Fruit fly (Drosophila melanogaster) whole organism, prepupa: ENCODE data around the gene Bap111.

Source experiments
- CG11294 ChIP-seq: fragments of 200-800 bp; sonication (Bioruptor generic); IDR thresholded peaks from 2 replicates; pipeline ENCODE4 v1.3.6; 2022; ENCODE audit warnings: missing biosample characterization, missing genetic modification characterization
- CG11902 ChIP-seq: fragments of 200-800 bp; sonication (Bioruptor generic); optimal IDR thresholded peaks from 3 replicates; lab custom pipeline; 2016; ENCODE audit warnings: missing biosample characterization, missing genetic modification characterization
- CG15336 ChIP-seq: fragments of 200-800 bp; sonication (Bioruptor generic); IDR thresholded peaks from 2 replicates; pipeline ENCODE4 v1.3.6; 2022; ENCODE audit warnings: missing biosample characterization, missing genetic modification characterization
- CG1621 ChIP-seq: fragments of 200-800 bp; sonication (Bioruptor generic); optimal IDR thresholded peaks from 3 replicates; lab custom pipeline; 2018; ENCODE audit warnings: missing biosample characterization, mild to moderate bottlenecking, missing genetic modification characterization
- CG16779 ChIP-seq: fragments of 200-800 bp; sonication (Bioruptor generic); optimal IDR thresholded peaks from 3 replicates; lab custom pipeline; 2017; ENCODE audit warnings: missing biosample characterization, mild to moderate bottlenecking, missing genetic modification characterization
- CG3032 ChIP-seq: fragments of 200-800 bp; optimal IDR thresholded peaks from 2 replicates; lab custom pipeline; 2019; ENCODE audit warnings: missing biosample characterization, mild to moderate bottlenecking, missing genetic modification characterization, moderate library complexity
- CG31627 ChIP-seq: fragments of 200-800 bp; sonication (Bioruptor generic); optimal IDR thresholded peaks from 3 replicates; lab custom pipeline; 2016; ENCODE audit warnings: missing biosample characterization, missing genetic modification characterization
- CG4318 ChIP-seq: fragments of 200-800 bp; sonication (Bioruptor generic); optimal IDR thresholded peaks from 3 replicates; lab custom pipeline; 2017; ENCODE audit warnings: missing biosample characterization, mild to moderate bottlenecking, missing genetic modification characterization
- CG6276 ChIP-seq: fragments of 200-800 bp; sonication (Bioruptor generic); optimal IDR thresholded peaks from 2 replicates; lab custom pipeline; 2017; ENCODE audit warnings: missing biosample characterization, mild to moderate bottlenecking, missing genetic modification characterization
- CG6808 ChIP-seq: fragments of 200-800 bp; sonication (Bioruptor generic); optimal IDR thresholded peaks from 3 replicates; lab custom pipeline; 2017; ENCODE audit warnings: missing biosample characterization, missing genetic modification characterization, mild to moderate bottlenecking, moderate library complexity, missing genetic modification reagents
- CG7368 ChIP-seq: fragments of 200-800 bp; sonication (Bioruptor generic); optimal IDR thresholded peaks from 3 replicates; lab custom pipeline; 2016; ENCODE audit warnings: missing biosample characterization, missing genetic modification characterization
- CG8319 ChIP-seq: fragments of 200-800 bp; sonication (Bioruptor generic); optimal IDR thresholded peaks from 3 replicates; lab custom pipeline; 2016; ENCODE audit warnings: missing biosample characterization, missing genetic modification characterization
- CG9139 ChIP-seq: fragments of 200-800 bp; sonication (Bioruptor generic); optimal IDR thresholded peaks from 3 replicates; lab custom pipeline; 2017; ENCODE audit warnings: missing biosample characterization, mild to moderate bottlenecking, missing genetic modification characterization
- Eip75B ChIP-seq: fragments of 200-800 bp; sonication (Bioruptor generic); optimal IDR thresholded peaks from 3 replicates; lab custom pipeline; 2016; ENCODE audit warnings: missing biosample characterization, missing genetic modification characterization
- Eip78C ChIP-seq: fragments of 200-800 bp; sonication (Bioruptor generic); peaks from one replicate; lab custom pipeline; 2016; ENCODE audit warnings: missing biosample characterization, missing genetic modification characterization
- Eip93F ChIP-seq: fragments of 200-800 bp; sonication (Bioruptor generic); optimal IDR thresholded peaks from 2 replicates; lab custom pipeline; 2016; ENCODE audit warnings: missing biosample characterization, mild to moderate bottlenecking, missing genetic modification characterization
- Ets21C ChIP-seq: fragments of 200-800 bp; sonication (Bioruptor generic); optimal IDR thresholded peaks from 3 replicates; lab custom pipeline; 2016; ENCODE audit warnings: missing biosample characterization, missing genetic modification characterization
- Lpt ChIP-seq: fragments of 200-800 bp; sonication (Bioruptor generic); optimal IDR thresholded peaks from 3 replicates; lab custom pipeline; 2016; ENCODE audit warnings: missing biosample characterization, missing genetic modification characterization
- OdsH ChIP-seq: fragments of 200-800 bp; sonication (Bioruptor generic); optimal IDR thresholded peaks from 3 replicates; lab custom pipeline; 2016; ENCODE audit warnings: missing biosample characterization, missing genetic modification characterization
- Smox ChIP-seq: fragments of 200-800 bp; sonication (Bioruptor generic); optimal IDR thresholded peaks from 3 replicates; lab custom pipeline; 2016; ENCODE audit warnings: missing biosample characterization, missing genetic modification characterization
- Sox102F ChIP-seq: fragments of 200-800 bp; sonication (Bioruptor generic); optimal IDR thresholded peaks from 2 replicates; lab custom pipeline; 2016; ENCODE audit warnings: missing biosample characterization, mild to moderate bottlenecking, missing genetic modification characterization
- Sox14 ChIP-seq: fragments of 200-800 bp; sonication (Bioruptor generic); optimal IDR thresholded peaks from 3 replicates; lab custom pipeline; 2016; ENCODE audit warnings: missing biosample characterization, missing genetic modification characterization
- Sox15 ChIP-seq: fragments of 200-800 bp; sonication (Bioruptor generic); optimal IDR thresholded peaks from 3 replicates; lab custom pipeline; 2016; ENCODE audit warnings: missing biosample characterization, missing genetic modification characterization
- cyc ChIP-seq: fragments of 200-800 bp; sonication (Bioruptor generic); optimal IDR thresholded peaks from 3 replicates; lab custom pipeline; 2016; ENCODE audit warnings: missing biosample characterization, missing genetic modification characterization
- dac ChIP-seq: fragments of 200-800 bp; sonication (Bioruptor generic); optimal IDR thresholded peaks from 2 replicates; lab custom pipeline; 2017; ENCODE audit warnings: missing biosample characterization, mild to moderate bottlenecking, missing genetic modification characterization
- dsx ChIP-seq: fragments of 200-800 bp; optimal IDR thresholded peaks from 3 replicates; lab custom pipeline; 2019; ENCODE audit warnings: missing biosample characterization, mild to moderate bottlenecking, missing genetic modification characterization, moderate library complexity; ENCODE audit not compliant: poor library complexity, severe bottlenecking
- eg ChIP-seq: fragments of 200-800 bp; sonication (Bioruptor generic); IDR thresholded peaks from 3 replicates; pipeline ENCODE4 v1.3.6; 2022; ENCODE audit warnings: missing biosample characterization, missing genetic modification characterization
- esn ChIP-seq: fragments of 200-800 bp; sonication (Bioruptor generic); optimal IDR thresholded peaks from 2 replicates; lab custom pipeline; 2016; ENCODE audit warnings: missing biosample characterization, mild to moderate bottlenecking, missing genetic modification characterization, moderate library complexity
- fd59A ChIP-seq: fragments of 200-800 bp; sonication (Bioruptor generic); optimal IDR thresholded peaks from 2 replicates; lab custom pipeline; 2017; ENCODE audit warnings: missing biosample characterization, mild to moderate bottlenecking, missing genetic modification characterization, missing genetic modification reagents
- fd85E ChIP-seq: fragments of 200-800 bp; sonication (Bioruptor generic); optimal IDR thresholded peaks from 3 replicates; lab custom pipeline; 2016; ENCODE audit warnings: missing biosample characterization, missing genetic modification characterization
- fkh ChIP-seq: fragments of 200-800 bp; sonication (Bioruptor generic); optimal IDR thresholded peaks from 3 replicates; lab custom pipeline; 2017; ENCODE audit warnings: missing biosample characterization, mild to moderate bottlenecking, missing genetic modification characterization, moderate library complexity
- lz ChIP-seq: fragments of 200-800 bp; sonication (Bioruptor generic); optimal IDR thresholded peaks from 3 replicates; lab custom pipeline; 2016; ENCODE audit warnings: missing biosample characterization, missing genetic modification characterization
- net ChIP-seq: fragments of 200-800 bp; sonication (Bioruptor generic); optimal IDR thresholded peaks from 3 replicates; lab custom pipeline; 2016; ENCODE audit warnings: missing biosample characterization, missing genetic modification characterization
- pdm3 ChIP-seq: fragments of 200-800 bp; sonication (Bioruptor generic); optimal IDR thresholded peaks from 3 replicates; lab custom pipeline; 2016; ENCODE audit warnings: missing biosample characterization, missing genetic modification characterization
- spab ChIP-seq: fragments of 200-800 bp; sonication (Bioruptor generic); optimal IDR thresholded peaks from 2 replicates; lab custom pipeline; 2017; ENCODE audit warnings: missing biosample characterization, mild to moderate bottlenecking, missing genetic modification characterization, missing genetic modification reagents
- svp ChIP-seq: fragments of 200-800 bp; sonication (Bioruptor generic); peaks from one replicate; lab custom pipeline; 2016; ENCODE audit warnings: missing biosample characterization, missing genetic modification characterization
- topi ChIP-seq: fragments of 200-800 bp; sonication (Bioruptor generic); optimal IDR thresholded peaks from 3 replicates; lab custom pipeline; 2016; ENCODE audit warnings: missing biosample characterization, missing genetic modification characterization
- vri ChIP-seq: fragments of 200-800 bp; sonication (Bioruptor generic); optimal IDR thresholded peaks from 3 replicates; lab custom pipeline; 2016; ENCODE audit warnings: missing biosample characterization, mild to moderate bottlenecking, missing genetic modification characterization

Gene Bap111

DNA sequence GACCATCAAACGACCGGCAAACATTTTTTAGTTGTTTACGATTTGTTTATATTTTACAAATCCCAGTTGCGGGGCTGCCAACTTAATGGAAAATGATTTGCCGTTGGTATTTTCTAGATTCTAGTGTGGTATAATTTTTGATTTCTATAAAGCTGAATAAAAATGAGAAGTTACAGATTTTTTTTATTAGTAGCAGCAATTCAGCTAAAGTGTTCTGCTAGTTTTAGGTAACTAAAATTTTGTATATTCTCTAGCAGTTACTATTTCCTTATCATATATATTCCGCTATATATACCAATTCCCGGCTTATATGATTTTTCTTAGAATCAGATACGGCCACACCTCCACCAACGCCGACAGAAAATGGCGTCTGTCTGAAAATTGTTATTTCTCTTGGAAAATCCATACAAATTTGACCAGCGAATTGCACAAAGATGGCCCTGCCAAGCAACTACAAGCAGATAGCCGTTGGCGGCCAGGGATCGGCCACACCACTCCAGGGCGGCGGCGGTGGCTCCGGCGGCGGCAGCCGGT lies at the start of gene Bap111, which contains the start of gene fh:
Bap111 (plus strand) TSS at position 321 of the 534 bp plus-strand sequence.
fh (minus strand) TSS at position 83 of the 534 bp plus-strand sequence.
- TF ChIP-seq esn (peak; percentile 14), Eip78C (GFP tag; lab: Kevin White, UChicago) (peak; percentile 64), topi (GFP tag; lab: Kevin White, UChicago) (peak; percentile 4), CG11294 (GFP tag; lab: Robert Waterston, UW) (no peak), lz (GFP tag; lab: Kevin White, UChicago) (peak; percentile 6)
- TF ChIP-seq, all 60 proteins: peak for 4

DNA sequence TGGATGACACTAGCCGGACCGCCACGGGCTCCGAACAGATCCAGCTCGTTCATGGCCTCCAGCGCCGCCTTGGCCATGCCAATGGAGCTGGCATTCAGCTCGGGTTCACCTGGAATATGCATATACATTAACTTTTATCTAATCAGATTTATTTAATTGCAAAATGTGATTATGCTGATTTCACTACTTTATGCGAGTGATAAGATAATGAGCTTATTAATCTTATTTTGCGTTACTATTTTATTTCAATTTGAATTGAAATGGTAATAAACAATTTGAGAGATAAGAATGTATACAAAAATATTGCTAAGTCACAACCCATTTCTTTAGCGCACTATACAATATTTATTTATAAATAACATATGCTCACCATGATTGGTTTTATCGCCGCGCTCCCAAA lies 47.0 kb upstream of the Bap111 start:
- TF ChIP-seq Sox15 (GFP tag; lab: Kevin White, UChicago) (no peak), Sox102F (no peak), CG11294 (GFP tag; lab: Robert Waterston, UW) (no peak), net (GFP tag; lab: Kevin White, UChicago) (no peak), CG1621 (tag; lab: Kevin White, UChicago) (no peak), Ets21C (GFP tag; lab: Kevin White, UChicago) (no peak), spab (GFP tag; lab: Kevin White, UChicago) (no peak), CG16779 (no peak), lz (GFP tag; lab: Kevin White, UChicago) (no peak), pdm3 (GFP tag; lab: Kevin White, UChicago) (no peak), OdsH (GFP tag; lab: Kevin White, UChicago) (no peak), cyc (GFP tag; lab: Kevin White, UChicago) (no peak), CG7368 (GFP tag; lab: Kevin White, UChicago) (no peak), CG31627 (no peak), CG6276 (GFP tag; lab: Kevin White, UChicago) (no peak), CG8319 (GFP tag; lab: Kevin White, UChicago) (no peak), Lpt (GFP tag; lab: Kevin White, UChicago) (no peak)

DNA sequence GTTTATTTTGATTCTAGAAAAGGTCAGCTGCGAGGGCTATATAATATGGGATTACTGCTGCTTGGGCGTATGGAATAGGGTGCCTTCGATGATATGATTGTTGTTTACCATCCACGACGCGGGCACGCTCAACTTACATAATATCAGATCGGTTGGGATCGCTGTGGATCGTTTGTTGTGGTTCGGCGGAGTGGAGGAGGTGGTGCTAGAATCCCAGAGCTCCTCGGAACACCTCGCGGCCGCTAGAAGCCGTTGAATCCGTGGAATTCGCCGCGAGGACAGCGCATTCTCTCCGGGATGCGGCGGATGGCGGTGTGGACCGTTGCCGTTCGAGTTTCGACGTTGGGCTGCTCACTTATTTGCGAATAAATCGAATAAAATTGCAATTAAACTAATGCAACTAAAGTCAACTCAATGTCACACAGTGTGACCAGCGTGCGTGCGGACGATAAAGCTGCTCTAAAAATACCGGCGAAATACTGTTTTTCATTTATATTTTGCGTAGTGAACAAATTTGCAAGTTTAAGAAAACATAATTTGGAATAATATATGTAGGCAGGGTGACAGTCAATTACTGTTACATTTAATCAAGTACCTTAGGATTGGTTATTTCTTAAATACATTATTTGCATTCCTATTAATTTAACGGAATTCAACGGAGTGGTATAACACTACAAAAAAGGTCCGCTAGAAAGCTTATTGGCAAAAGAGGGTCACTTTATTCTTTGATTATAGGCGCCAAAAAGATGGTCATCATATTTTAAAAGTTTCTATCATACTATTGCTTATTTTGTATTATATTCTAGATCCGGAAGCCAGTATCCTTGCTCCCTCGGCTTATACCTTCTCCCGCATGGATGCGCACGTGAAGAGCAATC lies 45.6 kb upstream of the Bap111 start, which contains the start of gene CG7766:
CG7766 (minus strand) TSS at position 432 of the 878 bp plus-strand sequence.
- TF ChIP-seq vri (GFP tag; lab: Kevin White, UChicago) = peak; percentile 87
- no peak for TF ChIP-seq fd59A
- TF ChIP-seq svp = peak; percentile 93

DNA sequence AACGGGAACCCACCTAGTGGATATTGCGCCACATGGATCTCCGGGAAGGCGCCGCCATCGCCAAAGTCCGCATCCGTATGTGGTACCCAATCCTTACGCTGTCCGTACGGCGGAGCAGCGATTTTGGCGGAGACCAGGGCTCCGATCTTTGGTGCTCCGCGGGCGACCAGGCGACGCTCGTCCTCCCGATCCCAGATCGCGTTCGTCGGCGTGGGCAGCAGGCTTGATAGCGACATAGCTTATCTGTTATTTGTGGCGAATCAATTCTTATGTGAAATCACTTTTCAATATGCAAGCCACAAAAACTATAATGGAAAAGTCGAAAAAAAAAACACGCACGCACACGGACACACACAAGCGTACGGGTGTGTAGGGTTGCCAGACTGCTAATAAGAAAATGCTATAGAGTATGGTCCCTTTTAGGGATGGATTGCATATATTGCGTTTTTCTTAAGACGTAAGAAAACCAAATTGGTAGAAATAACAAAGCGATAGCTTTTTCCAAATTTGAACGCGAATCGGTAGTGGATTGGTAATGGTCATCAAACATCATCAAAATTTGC lies 42.8 kb upstream of the Bap111 start, which contains the start of gene Bx42:
Bx42 (minus strand) TSS at position 393 of the 563 bp plus-strand sequence.
- TF ChIP-seq Eip78C (GFP tag; lab: Kevin White, UChicago) (peak; percentile 45), vri (GFP tag; lab: Kevin White, UChicago) (no peak), cyc (GFP tag; lab: Kevin White, UChicago) (no peak), Sox14 (GFP tag; lab: Kevin White, UChicago) (peak; percentile 16)

DNA sequence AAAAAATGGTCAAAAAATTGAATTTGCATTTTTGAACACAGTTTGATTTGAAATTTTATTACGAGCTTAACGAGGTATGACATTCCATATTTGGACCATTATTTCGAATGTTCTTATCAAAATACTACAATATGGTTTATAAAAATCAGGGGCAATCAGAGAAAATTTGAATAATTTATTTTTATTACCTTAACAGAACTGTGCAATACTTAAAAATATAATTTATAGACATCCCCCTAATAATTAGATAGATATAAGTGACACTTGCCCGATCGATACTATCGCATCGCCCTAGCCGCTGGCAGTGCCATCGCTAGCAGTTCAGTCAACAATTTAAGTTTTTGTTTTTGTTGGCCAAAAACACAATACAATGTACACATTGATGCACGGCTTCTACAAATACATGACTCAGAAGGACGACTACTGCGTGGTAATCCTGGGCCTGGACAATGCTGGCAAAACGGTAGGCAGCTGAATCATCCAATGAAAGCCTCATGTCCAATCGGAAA lies 42.3 kb upstream of the Bap111 start, which contains the start of gene Arfrp1:
Arfrp1 (plus strand) TSS at position 295 of the 509 bp plus-strand sequence.
- peak; percentile 70 for TF ChIP-seq Eip78C (GFP tag; lab: Kevin White, UChicago)
- TF ChIP-seq Sox102F = no peak
- TF ChIP-seq CG9139 (GFP tag; lab: Kevin White, UChicago) = no peak
- no peak for TF ChIP-seq Eip93F
- TF ChIP-seq Smox = no peak
- no peak for TF ChIP-seq CG15336 (GFP tag; lab: Robert Waterston, UW)
- peak; percentile 49 for TF ChIP-seq esn
- no peak for TF ChIP-seq CG11902 (GFP tag; lab: Kevin White, UChicago)
- TF ChIP-seq CG3032 = peak; percentile 41
- peak; percentile 62 for TF ChIP-seq fkh (GFP tag; lab: Kevin White, UChicago)
- peak; percentile 8 for TF ChIP-seq Sox15 (GFP tag; lab: Kevin White, UChicago)
- TF ChIP-seq svp = peak; percentile 56
- TF ChIP-seq dsx = peak; percentile 60
- no peak for TF ChIP-seq dac
- TF ChIP-seq Sox14 (GFP tag; lab: Kevin White, UChicago) = peak; percentile 13
- TF ChIP-seq Eip75B (GFP tag; lab: Kevin White, UChicago) = no peak
- peak; percentile 9 for TF ChIP-seq lz (GFP tag; lab: Kevin White, UChicago)
- TF ChIP-seq CG6808 (GFP tag; lab: Kevin White, UChicago) = no peak
- no peak for TF ChIP-seq OdsH (GFP tag; lab: Kevin White, UChicago)
- TF ChIP-seq CG4318 (GFP tag; lab: Kevin White, UChicago) = no peak
- no peak for TF ChIP-seq fd85E (GFP tag; lab: Kevin White, UChicago)
- peak; percentile 6 for TF ChIP-seq topi (GFP tag; lab: Kevin White, UChicago)
- no peak; the same call in 2 of the 3 replicates for TF ChIP-seq eg
